Fruit fly (Drosophila melanogaster) whole organism, embryonic: ENCODE measurements around the gene acj6.

Source experiments
- BEAF-32 ChIP-seq: fragments of 200-800 bp; sonication (Bioruptor generic); optimal IDR thresholded peaks from 3 replicates; lab custom pipeline; 2017; ENCODE audit warnings: missing biosample characterization, missing genetic modification characterization, mild to moderate bottlenecking, moderate library complexity, missing genetic modification reagents
- Bgb ChIP-seq: fragments of 200-800 bp; sonication (Bioruptor generic); IDR thresholded peaks from 2 replicates; pipeline ENCODE4 v1.3.6; 2022; ENCODE audit warnings: missing biosample characterization, missing genetic modification characterization; ENCODE audit not compliant: partially characterized antibody
- CG10321 ChIP-seq: fragments of 200-800 bp; sonication (Bioruptor generic); IDR thresholded peaks from 2 replicates; pipeline ENCODE4 v1.3.6; 2022; ENCODE audit warnings: missing biosample characterization, missing genetic modification characterization
- CG10431 ChIP-seq: fragments of 200-800 bp; sonication (Bioruptor generic); optimal IDR thresholded peaks from 3 replicates; lab custom pipeline; 2018; ENCODE audit warnings: missing biosample characterization, mild to moderate bottlenecking, missing genetic modification characterization
- CG1233 ChIP-seq: fragments of 200-800 bp; sonication (Bioruptor generic); optimal IDR thresholded peaks from 4 replicates; lab custom pipeline; 2018; ENCODE audit warnings: missing biosample characterization, mild to moderate bottlenecking, missing genetic modification characterization
- CG13123 ChIP-seq: fragments of 200-800 bp; sonication (Bioruptor generic); optimal IDR thresholded peaks from 2 replicates; lab custom pipeline; 2016; ENCODE audit warnings: missing biosample characterization, missing genetic modification characterization
- CG13894 ChIP-seq: fragments of 200-800 bp; sonication (Bioruptor generic); optimal IDR thresholded peaks from 3 replicates; lab custom pipeline; 2018; ENCODE audit warnings: missing biosample characterization, mild to moderate bottlenecking, missing genetic modification characterization, moderate library complexity
- CG1529 ChIP-seq: fragments of 200-800 bp; sonication (Bioruptor generic); optimal IDR thresholded peaks from 3 replicates; lab custom pipeline; 2018; ENCODE audit warnings: missing biosample characterization, missing genetic modification characterization
- CG1603 ChIP-seq: fragments of 200-800 bp; sonication (Bioruptor generic); optimal IDR thresholded peaks from 2 replicates; lab custom pipeline; 2019; ENCODE audit warnings: missing biosample characterization, mild to moderate bottlenecking, missing genetic modification characterization, moderate library complexity
- CG1647 ChIP-seq: fragments of 200-800 bp; sonication (Bioruptor generic); optimal IDR thresholded peaks from 3 replicates; lab custom pipeline; 2016; ENCODE audit warnings: missing biosample characterization, missing genetic modification characterization
- CG18011 ChIP-seq: fragments of 200-800 bp; sonication (Bioruptor generic); optimal IDR thresholded peaks from 2 replicates; lab custom pipeline; 2017; ENCODE audit warnings: missing biosample characterization, missing genetic modification characterization, mild to moderate bottlenecking, moderate library complexity, missing genotype
- CG2129 ChIP-seq: fragments of 200-800 bp; sonication (Bioruptor generic); IDR thresholded peaks from 2 replicates; pipeline ENCODE4 v1.3.6; 2022; ENCODE audit warnings: missing biosample characterization, missing genetic modification characterization; ENCODE audit not compliant: partially characterized antibody
- CG30403 ChIP-seq: fragments of 200-800 bp; sonication (Bioruptor generic); optimal IDR thresholded peaks from 3 replicates; lab custom pipeline; 2016; ENCODE audit warnings: missing biosample characterization, missing genetic modification characterization
- CG32532 ChIP-seq: fragments of 200-800 bp; sonication (Bioruptor generic); IDR thresholded peaks from 2 replicates; pipeline ENCODE4 v1.3.6; 2022; ENCODE audit warnings: missing biosample characterization, missing genetic modification characterization
- CG33213 ChIP-seq: fragments of 200-800 bp; sonication (Bioruptor generic); optimal IDR thresholded peaks from 3 replicates; lab custom pipeline; 2016; ENCODE audit warnings: missing biosample characterization, missing genetic modification characterization
- CG6791 ChIP-seq: fragments of 200-800 bp; sonication (Bioruptor generic); IDR thresholded peaks from 3 replicates; pipeline ENCODE4 v1.3.6; 2022; ENCODE audit warnings: missing biosample characterization, missing genetic modification characterization; ENCODE audit not compliant: partially characterized antibody
- CG7786 ChIP-seq: fragments of 200-800 bp; sonication (Bioruptor generic); optimal IDR thresholded peaks from 2 replicates; lab custom pipeline; 2016; ENCODE audit warnings: missing biosample characterization, missing genetic modification characterization
- CG7928 ChIP-seq: fragments of 200-800 bp; sonication (Bioruptor generic); optimal IDR thresholded peaks from 2 replicates; lab custom pipeline; 2017; ENCODE audit warnings: missing biosample characterization, mild to moderate bottlenecking, missing genetic modification characterization
- CG9932 ChIP-seq: fragments of 200-800 bp; sonication (Bioruptor generic); IDR thresholded peaks from 2 replicates; pipeline ENCODE4 v1.3.6; 2022; ENCODE audit warnings: missing biosample characterization, missing genetic modification characterization
- D19B ChIP-seq: fragments of 200-800 bp; sonication (Bioruptor generic); optimal IDR thresholded peaks from 2 replicates; lab custom pipeline; 2017; ENCODE audit warnings: missing biosample characterization, mild to moderate bottlenecking, missing genetic modification characterization
- Deaf1 ChIP-seq: fragments of 200-800 bp; optimal IDR thresholded peaks from 3 replicates; lab custom pipeline; 2019; ENCODE audit warnings: missing biosample characterization, mild to moderate bottlenecking, missing genetic modification characterization, moderate library complexity
- Dfd ChIP-seq, 2 experiments: fragments of >200 bp; optimal IDR thresholded peaks; 2 replicates each; lab custom pipeline; 2017; ENCODE audit warnings: missing biosample characterization in 2 of 2, missing genetic modification characterization in 2 of 2
- Dip3 ChIP-seq: fragments of 200-800 bp; sonication (Bioruptor generic); optimal IDR thresholded peaks from 3 replicates; lab custom pipeline; 2016; ENCODE audit warnings: missing biosample characterization, missing genetic modification characterization
- Dp ChIP-seq: fragments of 200-800 bp; sonication (Bioruptor generic); optimal IDR thresholded peaks from 2 replicates; lab custom pipeline; 2018; ENCODE audit warnings: missing biosample characterization, mild to moderate bottlenecking, missing genetic modification characterization, moderate library complexity
- GATAe ChIP-seq: fragments of 200-800 bp; sonication (Bioruptor generic); conservative IDR thresholded peaks from 2 replicates; pipeline ENCODE4 v1.3.6; 2022; ENCODE audit warnings: missing biosample characterization, missing genetic modification characterization
- Hmr ChIP-seq: fragments of 200-800 bp; sonication (Bioruptor generic); optimal IDR thresholded peaks from 3 replicates; lab custom pipeline; 2017; ENCODE audit warnings: mild to moderate bottlenecking, missing biosample characterization, missing genetic modification reagents, missing genetic modification characterization
- NK7.1 ChIP-seq: fragments of 200-800 bp; sonication (Bioruptor generic); optimal IDR thresholded peaks from 3 replicates; lab custom pipeline; 2016; ENCODE audit warnings: missing biosample characterization, missing genetic modification characterization
- Ravus ChIP-seq: fragments of 200-800 bp; sonication (Bioruptor generic); IDR thresholded peaks from 2 replicates; pipeline ENCODE4 v1.3.6; 2022; ENCODE audit warnings: missing biosample characterization, missing genetic modification characterization
- Usf ChIP-seq: fragments of 200-800 bp; sonication (Bioruptor generic); optimal IDR thresholded peaks from 2 replicates; lab custom pipeline; 2017; ENCODE audit warnings: missing genotype, missing biosample characterization, missing genetic modification characterization
- Xbp1 ChIP-seq: fragments of 200-800 bp; sonication (Bioruptor generic); optimal IDR thresholded peaks from 3 replicates; lab custom pipeline; 2016; ENCODE audit warnings: missing biosample characterization, mild to moderate bottlenecking, missing genetic modification characterization
- chn ChIP-seq: fragments of 200-800 bp; sonication (Bioruptor generic); optimal IDR thresholded peaks from 2 replicates; lab custom pipeline; 2016; ENCODE audit warnings: missing biosample characterization, missing genetic modification characterization
- ci ChIP-seq: fragments of 200-800 bp; sonication (Bioruptor generic); IDR thresholded peaks from 3 replicates; pipeline ENCODE4 v1.3.6; 2022; ENCODE audit warnings: missing biosample characterization, missing genetic modification characterization
- dan ChIP-seq: fragments of 200-800 bp; sonication (Bioruptor generic); IDR thresholded peaks from 2 replicates; pipeline ENCODE4 v1.3.6; 2022; ENCODE audit warnings: missing biosample characterization, missing genetic modification characterization
- disco-r ChIP-seq: fragments of 200-800 bp; sonication (Bioruptor generic); optimal IDR thresholded peaks from 2 replicates; lab custom pipeline; 2016; ENCODE audit warnings: missing biosample characterization, missing genetic modification characterization
- emc ChIP-seq: fragments of 200-800 bp; sonication (Bioruptor generic); optimal IDR thresholded peaks from 2 replicates; lab custom pipeline; 2016; ENCODE audit warnings: missing biosample characterization, missing genetic modification characterization
- ems ChIP-seq: fragments of 200-800 bp; sonication (Bioruptor generic); optimal IDR thresholded peaks from 3 replicates; lab custom pipeline; 2016; ENCODE audit warnings: missing biosample characterization, missing genetic modification characterization
- gsb-n ChIP-seq: fragments of 200-800 bp; sonication (Bioruptor generic); optimal IDR thresholded peaks from 3 replicates; lab custom pipeline; 2018; ENCODE audit warnings: missing biosample characterization, mild to moderate bottlenecking, missing genetic modification characterization
- ham ChIP-seq: fragments of 200-800 bp; sonication (Bioruptor generic); IDR thresholded peaks from 2 replicates; pipeline ENCODE4 v1.3.6; 2022; ENCODE audit warnings: missing biosample characterization, missing genetic modification characterization
- lilli ChIP-seq: fragments of 200-800 bp; sonication (Bioruptor generic); optimal IDR thresholded peaks from 3 replicates; lab custom pipeline; 2016; ENCODE audit warnings: missing biosample characterization, missing genetic modification characterization
- lov ChIP-seq, 2 experiments: fragments of 200-800 bp in 1 of 2; fragments of >200 bp in 1 of 2; sonication (Bioruptor generic) in 1 of 2; IDR thresholded peaks in 1 of 2; optimal IDR thresholded peaks in 1 of 2; 2 replicates in 1 of 2; 3 replicates in 1 of 2; pipeline versions ENCODE4 v1.3.6 to Lab custom; 2017 to 2022; ENCODE audit warnings: missing biosample characterization in 1 of 2, missing genetic modification characterization in 1 of 2
- mam ChIP-seq: fragments of 200-800 bp; sonication (Bioruptor generic); optimal IDR thresholded peaks from 3 replicates; lab custom pipeline; 2016; ENCODE audit warnings: missing biosample characterization, missing genetic modification characterization
- pb ChIP-seq: fragments of 200-800 bp; sonication (Bioruptor generic); optimal IDR thresholded peaks from 3 replicates; lab custom pipeline; 2016; ENCODE audit warnings: missing biosample characterization, missing genetic modification characterization
- phol ChIP-seq: fragments of 200-800 bp; sonication (Bioruptor generic); optimal IDR thresholded peaks from 3 replicates; lab custom pipeline; 2018; ENCODE audit warnings: missing biosample characterization, mild to moderate bottlenecking, missing genetic modification characterization, moderate library complexity
- rib ChIP-seq: fragments of 200-800 bp; sonication (Bioruptor generic); IDR thresholded peaks from 2 replicates; pipeline ENCODE4 v1.3.6; 2022; ENCODE audit warnings: missing biosample characterization, missing genetic modification characterization
- ro ChIP-seq: fragments of 200-800 bp; sonication (Bioruptor generic); IDR thresholded peaks from 2 replicates; pipeline ENCODE4 v1.3.6; 2022; ENCODE audit warnings: missing biosample characterization, missing genetic modification characterization
- sima ChIP-seq: fragments of 200-800 bp; sonication (Bioruptor generic); optimal IDR thresholded peaks from 2 replicates; lab custom pipeline; 2016; ENCODE audit warnings: missing biosample characterization, missing genetic modification characterization
- sug ChIP-seq: fragments of 200-800 bp; optimal IDR thresholded peaks from 2 replicates; lab custom pipeline; 2019; ENCODE audit warnings: missing biosample characterization, mild to moderate bottlenecking, missing genetic modification characterization, moderate library complexity
- tll ChIP-seq, 2 experiments: fragments of 200-800 bp in 1 of 2; fragments of >200 bp in 1 of 2; sonication (Bioruptor generic) in 1 of 2; optimal IDR thresholded peaks; 2 replicates each; lab custom pipeline; 2017 to 2019; ENCODE audit warnings: missing biosample characterization in 2 of 2, missing genetic modification characterization in 2 of 2, mild to moderate bottlenecking in 1 of 2, moderate library complexity in 1 of 2
- tup ChIP-seq: fragments of 200-800 bp; sonication (Bioruptor generic); optimal IDR thresholded peaks from 2 replicates; lab custom pipeline; 2016; ENCODE audit warnings: missing biosample characterization, mild to moderate bottlenecking, missing genetic modification characterization, moderate library complexity
- twi ChIP-seq: fragments of 200-800 bp; optimal IDR thresholded peaks from 2 replicates; lab custom pipeline; 2019; ENCODE audit warnings: missing biosample characterization, mild to moderate bottlenecking, missing genetic modification characterization, moderate library complexity
- zf30C ChIP-seq: fragments of 200-800 bp; sonication (Bioruptor generic); optimal IDR thresholded peaks from 3 replicates; lab custom pipeline; 2018; ENCODE audit warnings: missing biosample characterization, mild to moderate bottlenecking, missing genetic modification characterization

Gene acj6

dm6 chrX:15319290-15319689 lies 59.6 kb downstream of the acj6 start, which contains the start of gene Top1 (continued):
- TF ChIP-seq CG2129 (peak; percentile 91), twi (tag; lab: Kevin White, UChicago) (no peak), dan (GFP tag; lab: Robert Waterston, UW) (no peak), Deaf1 (tag; lab: Kevin White, UChicago) (peak; percentile 36), CG9932 (peak; percentile 66), Hmr (peak; percentile 58), ro (GFP tag; lab: Robert Waterston, UW) (no peak), zf30C (GFP tag; lab: Kevin White, UChicago) (no peak), emc (GFP tag; lab: Kevin White, UChicago) (no peak), mam (GFP tag; lab: Kevin White, UChicago) (peak; percentile 64), CG7928 (GFP tag; lab: Kevin White, UChicago) (peak; percentile 28), tll (GFP tag; optimal IDR thresholded peaks at IDR 0.05; lab: Kevin White, UChicago) (no peak), Dip3 (GFP tag; lab: Kevin White, UChicago) (peak; percentile 6), D19B (GFP tag; lab: Kevin White, UChicago) (no peak), CG1529 (no peak), disco-r (GFP tag; lab: Kevin White, UChicago) (no peak), CG1603 (tag; lab: Kevin White, UChicago) (peak; percentile 72), NK7.1 (GFP tag; lab: Kevin White, UChicago) (no peak), CG1233 (GFP tag; lab: Kevin White, UChicago) (no peak), Xbp1 (GFP tag; lab: Kevin White, UChicago) (peak; percentile 19), pb (GFP tag; lab: Kevin White, UChicago) (no peak), CG6791 (peak; percentile 98), chn (no peak), gsb-n (tag; lab: Kevin White, UChicago) (no peak), rib (GFP tag; lab: Robert Waterston, UW) (0 out of 2 replicates have a peak, but pooled peaks have one; percentile 12), CG18011 (GFP tag; lab: Kevin White, UChicago) (no peak), ham (GFP tag; lab: Robert Waterston, UW) (0 out of 2 replicates have a peak, but pooled peaks have one; percentile 39), CG32532 (peak; percentile 65), CG13894 (tag; lab: Kevin White, UChicago) (peak; percentile 34), Usf (GFP tag; lab: Kevin White, UChicago) (no peak), Ravus (no peak), CG10431 (GFP tag; lab: Kevin White, UChicago) (no peak), CG1647 (no peak), lov (optimal IDR thresholded peaks at IDR 0.05; lab: Kevin White, UChicago) (no peak), lov (GFP tag; IDR thresholded peaks at IDR 0.05; lab: Robert Waterston, UW) (no peak), CG10321 (GFP tag; lab: Robert Waterston, UW) (no peak), CG30403 (GFP tag; lab: Kevin White, UChicago) (peak; percentile 10), lilli (GFP tag; lab: Kevin White, UChicago) (peak; percentile 38), phol (tag; lab: Kevin White, UChicago) (no peak), Dfd (GFP tag; optimal IDR thresholded peaks at IDR 0.05; lab: Kevin White, UChicago) (no peak), ci (GFP tag; lab: Robert Waterston, UW) (peak; percentile 65; the same call in 2 of the 3 replicates), Bgb (GFP tag; lab: Robert Waterston, UW) (peak; percentile 99), tup (no peak), sug (tag; lab: Kevin White, UChicago) (peak; percentile 40), BEAF-32 (GFP tag; lab: Kevin White, UChicago) (peak; percentile 93), Dp (GFP tag; lab: Kevin White, UChicago) (peak; percentile 31), CG13123 (GFP tag; lab: Kevin White, UChicago) (no peak), ems (GFP tag; lab: Kevin White, UChicago) (no peak), CG7786 (peak; percentile 6), sima (GFP tag; lab: Kevin White, UChicago) (no peak), CG33213 (GFP tag; lab: Kevin White, UChicago) (peak; percentile 24), GATAe (peak; percentile 30; the same call in 1 of the 2 replicates)
